Fruit fly (Drosophila melanogaster): ENCODE data around the gene CG17350.

Gene CG17350

dm6 chr2L:19335052-19335451 lies 45.7 kb upstream of the CG17350 start (continued):
- TF ChIP-seq ap (GFP tag; IDR thresholded peaks at IDR 0.05): peak; percentile 40; the same call in 1 of the 2 replicates
- TF ChIP-seq CG31388 (GFP tag; optimal IDR thresholded peaks at IDR 0.05): no peak
- no peak for TF ChIP-seq Hey (tag; optimal IDR thresholded peaks at IDR 0.05)
- TF ChIP-seq Stat92E (GFP tag; optimal IDR thresholded peaks at IDR 0.05): no peak
- peak; percentile 23 for TF ChIP-seq CG18764 (GFP tag; optimal IDR thresholded peaks at IDR 0.05)
- TF ChIP-seq CG1024 (GFP tag; IDR thresholded peaks at IDR 0.05): peak; percentile 43; the same call in 1 of the 2 replicates
- TF ChIP-seq CG15073 (GFP tag; optimal IDR thresholded peaks at IDR 0.05): no peak
- TF ChIP-seq CG8765 (GFP tag; IDR thresholded peaks at IDR 0.05): peak; percentile 54; the same call in 1 of the 2 replicates
- peak; percentile 62 for TF ChIP-seq HLH3B (GFP tag; IDR thresholded peaks at IDR 0.05)
- peak; percentile 18 for TF ChIP-seq gcm (GFP tag; optimal IDR thresholded peaks at IDR 0.05)
- TF ChIP-seq z (GFP tag; IDR thresholded peaks at IDR 0.05): no peak
- no peak for TF ChIP-seq HLH4C (GFP tag; IDR thresholded peaks at IDR 0.05; ENCODE audit: partially characterized antibody)
- TF ChIP-seq Dp (GFP tag; optimal IDR thresholded peaks at IDR 0.05): no peak
- TF ChIP-seq tgo (GFP tag; IDR thresholded peaks at IDR 0.05): peak; percentile 51; the same call in 2 of the 3 replicates
- peak; percentile 82 for TF ChIP-seq Xrp1 (GFP tag; IDR thresholded peaks at IDR 0.05)
- no peak for TF ChIP-seq disco-r (GFP tag; optimal IDR thresholded peaks at IDR 0.05)
- TF ChIP-seq Mrtf (GFP tag; IDR thresholded peaks at IDR 0.05): no peak
- TF ChIP-seq gro (GFP tag; optimal IDR thresholded peaks at IDR 0.05): no peak
- TF ChIP-seq Dref (GFP tag; IDR thresholded peaks at IDR 0.05): no peak
- peak; percentile 77 for TF ChIP-seq CG18262 (tag; optimal IDR thresholded peaks at IDR 0.05)
- no peak for TF ChIP-seq CG6683 (GFP tag; optimal IDR thresholded peaks at IDR 0.05)
- TF ChIP-seq corto (GFP tag; optimal IDR thresholded peaks at IDR 0.05): no peak
- no peak for TF ChIP-seq CG7928 (GFP tag; optimal IDR thresholded peaks at IDR 0.05)
- peak; percentile 1 for TF ChIP-seq CG11723 (GFP tag; optimal IDR thresholded peaks at IDR 0.05)
- TF ChIP-seq CG17385 (GFP tag; optimal IDR thresholded peaks at IDR 0.05): peak; percentile 40
- TF ChIP-seq ranshi (GFP tag; IDR thresholded peaks at IDR 0.05): no peak
- TF ChIP-seq pb (GFP tag; optimal IDR thresholded peaks at IDR 0.05): no peak
- peak; percentile 58; the same call in 2 of the 3 replicates for TF ChIP-seq dysf (GFP tag; IDR thresholded peaks at IDR 0.05)
- peak; percentile 44 for TF ChIP-seq Hand (GFP tag; optimal IDR thresholded peaks at IDR 0.05)
- peak; percentile 63 for TF ChIP-seq CG14710 (tag; optimal IDR thresholded peaks at IDR 0.05)
- TF ChIP-seq CG17359 (tag; optimal IDR thresholded peaks at IDR 0.05): peak; percentile 58
- peak; percentile 43 for TF ChIP-seq Max (GFP tag; optimal IDR thresholded peaks at IDR 0.05)
- TF ChIP-seq CG10979 (tag; optimal IDR thresholded peaks at IDR 0.05): peak; percentile 78
- no peak for TF ChIP-seq CG15479 (GFP tag; optimal IDR thresholded peaks at IDR 0.05)
- TF ChIP-seq CG1529 (GFP tag; optimal IDR thresholded peaks at IDR 0.05): no peak
- peak; percentile 11 for TF ChIP-seq CG9609 (GFP tag; optimal IDR thresholded peaks at IDR 0.05)
- TF ChIP-seq CoRest (tag; optimal IDR thresholded peaks at IDR 0.05): peak; percentile 65
- peak; percentile 76 for TF ChIP-seq CG6689 (GFP tag; IDR thresholded peaks at IDR 0.05)
- TF ChIP-seq CG15011 (GFP tag; optimal IDR thresholded peaks at IDR 0.05): peak; percentile 31
- TF ChIP-seq bowl (GFP tag; IDR thresholded peaks at IDR 0.05): no peak
- TF ChIP-seq HLH54F (GFP tag; optimal IDR thresholded peaks at IDR 0.05): peak; percentile 25
- TF ChIP-seq Dad (GFP tag; optimal IDR thresholded peaks at IDR 0.05): peak; percentile 14
- TF ChIP-seq CG12942 (GFP tag; optimal IDR thresholded peaks at IDR 0.05): peak; percentile 34
- no peak for TF ChIP-seq cato (GFP tag; optimal IDR thresholded peaks at IDR 0.05; ENCODE audit: borderline replicate concordance)
- TF ChIP-seq CG18011 (GFP tag; optimal IDR thresholded peaks at IDR 0.05): no peak
- TF ChIP-seq Ptx1 (GFP tag; IDR thresholded peaks at IDR 0.05): peak; percentile 50
- TF ChIP-seq Hmr (GFP tag; optimal IDR thresholded peaks at IDR 0.05): peak; percentile 69
- TF ChIP-seq pnt (GFP tag; optimal IDR thresholded peaks at IDR 0.05): peak; percentile 32
- no peak for TF ChIP-seq CG10565 (GFP tag; optimal IDR thresholded peaks at IDR 0.05)
- peak; percentile 46 for TF ChIP-seq zf30C (GFP tag; optimal IDR thresholded peaks at IDR 0.05)
- TF ChIP-seq CG1792 (GFP tag; optimal IDR thresholded peaks at IDR 0.05): no peak
